Fruit fly (Drosophila melanogaster) whole organism, prepupa: ENCODE results near the gene CG14717.

Experiments
- Blimp-1 ChIP-seq: fragments of 200-800 bp; sonication (Bioruptor generic); optimal IDR thresholded peaks from 3 replicates; lab custom pipeline; 2017; ENCODE audit warnings: missing biosample characterization, missing genetic modification characterization, mild to moderate bottlenecking, moderate library complexity, missing genetic modification reagents
- CG10669 ChIP-seq: fragments of 200-800 bp; sonication (Bioruptor generic); optimal IDR thresholded peaks from 3 replicates; lab custom pipeline; 2018; ENCODE audit warnings: missing biosample characterization, mild to moderate bottlenecking, missing genetic modification characterization, moderate library complexity
- CG11762 ChIP-seq: fragments of 200-800 bp; sonication (Bioruptor generic); optimal IDR thresholded peaks from 3 replicates; lab custom pipeline; 2016; ENCODE audit warnings: missing biosample characterization, missing genetic modification characterization; ENCODE audit not compliant: insufficient read depth
- CG15336 ChIP-seq: fragments of 200-800 bp; sonication (Bioruptor generic); IDR thresholded peaks from 2 replicates; pipeline ENCODE4 v1.3.6; 2022; ENCODE audit warnings: missing biosample characterization, missing genetic modification characterization
- CG1621 ChIP-seq: fragments of 200-800 bp; sonication (Bioruptor generic); optimal IDR thresholded peaks from 3 replicates; lab custom pipeline; 2018; ENCODE audit warnings: missing biosample characterization, mild to moderate bottlenecking, missing genetic modification characterization
- CG16779 ChIP-seq: fragments of 200-800 bp; sonication (Bioruptor generic); optimal IDR thresholded peaks from 3 replicates; lab custom pipeline; 2017; ENCODE audit warnings: missing biosample characterization, mild to moderate bottlenecking, missing genetic modification characterization
- CG3032 ChIP-seq: fragments of 200-800 bp; optimal IDR thresholded peaks from 2 replicates; lab custom pipeline; 2019; ENCODE audit warnings: missing biosample characterization, mild to moderate bottlenecking, missing genetic modification characterization, moderate library complexity
- CG31627 ChIP-seq: fragments of 200-800 bp; sonication (Bioruptor generic); optimal IDR thresholded peaks from 3 replicates; lab custom pipeline; 2016; ENCODE audit warnings: missing biosample characterization, missing genetic modification characterization
- CG32006 ChIP-seq: fragments of 200-800 bp; sonication (Bioruptor generic); optimal IDR thresholded peaks from 3 replicates; lab custom pipeline; 2017; ENCODE audit warnings: missing biosample characterization, mild to moderate bottlenecking, missing genetic modification characterization
- CG34406 ChIP-seq: fragments of 200-800 bp; sonication (Bioruptor generic); optimal IDR thresholded peaks from 3 replicates; lab custom pipeline; 2016; ENCODE audit warnings: missing biosample characterization, missing genetic modification characterization
- CG3919 ChIP-seq: fragments of 200-800 bp; sonication (Bioruptor generic); optimal IDR thresholded peaks from 3 replicates; lab custom pipeline; 2016; ENCODE audit warnings: missing biosample characterization, missing genetic modification characterization
- CG6163 ChIP-seq: fragments of 200-800 bp; sonication (Bioruptor generic); IDR thresholded peaks from 3 replicates; pipeline ENCODE4 v1.3.6; 2022; ENCODE audit warnings: missing biosample characterization, missing genetic modification characterization
- CG6276 ChIP-seq: fragments of 200-800 bp; sonication (Bioruptor generic); optimal IDR thresholded peaks from 2 replicates; lab custom pipeline; 2017; ENCODE audit warnings: missing biosample characterization, mild to moderate bottlenecking, missing genetic modification characterization
- CG6808 ChIP-seq: fragments of 200-800 bp; sonication (Bioruptor generic); optimal IDR thresholded peaks from 3 replicates; lab custom pipeline; 2017; ENCODE audit warnings: missing biosample characterization, missing genetic modification characterization, mild to moderate bottlenecking, moderate library complexity, missing genetic modification reagents
- CG6854 ChIP-seq: fragments of 200-800 bp; sonication (Bioruptor generic); optimal IDR thresholded peaks from 2 replicates; lab custom pipeline; 2017; ENCODE audit warnings: missing biosample characterization, mild to moderate bottlenecking, missing genetic modification characterization
- CG7368 ChIP-seq: fragments of 200-800 bp; sonication (Bioruptor generic); optimal IDR thresholded peaks from 3 replicates; lab custom pipeline; 2016; ENCODE audit warnings: missing biosample characterization, missing genetic modification characterization
- CG8119 ChIP-seq: fragments of 200-800 bp; sonication (Bioruptor generic); IDR thresholded peaks from 3 replicates; pipeline ENCODE4 v1.3.6; 2022; ENCODE audit warnings: missing biosample characterization, missing genetic modification characterization
- CG8319 ChIP-seq: fragments of 200-800 bp; sonication (Bioruptor generic); optimal IDR thresholded peaks from 3 replicates; lab custom pipeline; 2016; ENCODE audit warnings: missing biosample characterization, missing genetic modification characterization
- CG8632 ChIP-seq: fragments of 200-800 bp; sonication (Bioruptor generic); optimal IDR thresholded peaks from 3 replicates; lab custom pipeline; 2016; ENCODE audit warnings: missing biosample characterization, missing genetic modification characterization
- CG9139 ChIP-seq: fragments of 200-800 bp; sonication (Bioruptor generic); optimal IDR thresholded peaks from 3 replicates; lab custom pipeline; 2017; ENCODE audit warnings: missing biosample characterization, mild to moderate bottlenecking, missing genetic modification characterization
- Eip78C ChIP-seq: fragments of 200-800 bp; sonication (Bioruptor generic); peaks from one replicate; lab custom pipeline; 2016; ENCODE audit warnings: missing biosample characterization, missing genetic modification characterization
- Eip93F ChIP-seq: fragments of 200-800 bp; sonication (Bioruptor generic); optimal IDR thresholded peaks from 2 replicates; lab custom pipeline; 2016; ENCODE audit warnings: missing biosample characterization, mild to moderate bottlenecking, missing genetic modification characterization
- Ets96B ChIP-seq: fragments of 200-800 bp; optimal IDR thresholded peaks from 2 replicates; lab custom pipeline; 2019; ENCODE audit warnings: missing biosample characterization, mild to moderate bottlenecking, missing genetic modification characterization, moderate library complexity
- Gug ChIP-seq: fragments of 200-800 bp; sonication (Bioruptor generic); IDR thresholded peaks from 2 replicates; pipeline ENCODE4 v1.3.6; 2022; ENCODE audit warnings: missing biosample characterization, missing genetic modification characterization
- Hr39 ChIP-seq: fragments of 200-800 bp; sonication (Bioruptor generic); optimal IDR thresholded peaks from 2 replicates; lab custom pipeline; 2016; ENCODE audit warnings: missing biosample characterization, missing genetic modification characterization
- Hr4 ChIP-seq: fragments of 200-800 bp; sonication (Bioruptor generic); optimal IDR thresholded peaks from 3 replicates; lab custom pipeline; 2016; ENCODE audit warnings: missing biosample characterization, missing genetic modification characterization
- Lpt ChIP-seq: fragments of 200-800 bp; sonication (Bioruptor generic); optimal IDR thresholded peaks from 3 replicates; lab custom pipeline; 2016; ENCODE audit warnings: missing biosample characterization, missing genetic modification characterization
- Met ChIP-seq: fragments of 200-800 bp; sonication (Bioruptor generic); optimal IDR thresholded peaks from 3 replicates; lab custom pipeline; 2016; ENCODE audit warnings: missing biosample characterization, missing genetic modification characterization
- Smox ChIP-seq: fragments of 200-800 bp; sonication (Bioruptor generic); optimal IDR thresholded peaks from 3 replicates; lab custom pipeline; 2016; ENCODE audit warnings: missing biosample characterization, missing genetic modification characterization
- Sox15 ChIP-seq: fragments of 200-800 bp; sonication (Bioruptor generic); optimal IDR thresholded peaks from 3 replicates; lab custom pipeline; 2016; ENCODE audit warnings: missing biosample characterization, missing genetic modification characterization
- achi ChIP-seq: fragments of 200-800 bp; sonication (Bioruptor generic); optimal IDR thresholded peaks from 3 replicates; lab custom pipeline; 2016; ENCODE audit warnings: missing biosample characterization, missing genetic modification characterization
- acj6 ChIP-seq: fragments of 200-800 bp; sonication (Bioruptor generic); optimal IDR thresholded peaks from 3 replicates; lab custom pipeline; 2016; ENCODE audit warnings: missing biosample characterization, missing genetic modification characterization
- dac ChIP-seq: fragments of 200-800 bp; sonication (Bioruptor generic); optimal IDR thresholded peaks from 2 replicates; lab custom pipeline; 2017; ENCODE audit warnings: missing biosample characterization, mild to moderate bottlenecking, missing genetic modification characterization
- dsx ChIP-seq: fragments of 200-800 bp; optimal IDR thresholded peaks from 3 replicates; lab custom pipeline; 2019; ENCODE audit warnings: missing biosample characterization, mild to moderate bottlenecking, missing genetic modification characterization, moderate library complexity; ENCODE audit not compliant: poor library complexity, severe bottlenecking
- eg ChIP-seq: fragments of 200-800 bp; sonication (Bioruptor generic); IDR thresholded peaks from 3 replicates; pipeline ENCODE4 v1.3.6; 2022; ENCODE audit warnings: missing biosample characterization, missing genetic modification characterization
- esn ChIP-seq: fragments of 200-800 bp; sonication (Bioruptor generic); optimal IDR thresholded peaks from 2 replicates; lab custom pipeline; 2016; ENCODE audit warnings: missing biosample characterization, mild to moderate bottlenecking, missing genetic modification characterization, moderate library complexity
- fkh ChIP-seq: fragments of 200-800 bp; sonication (Bioruptor generic); optimal IDR thresholded peaks from 3 replicates; lab custom pipeline; 2017; ENCODE audit warnings: missing biosample characterization, mild to moderate bottlenecking, missing genetic modification characterization, moderate library complexity
- lz ChIP-seq: fragments of 200-800 bp; sonication (Bioruptor generic); optimal IDR thresholded peaks from 3 replicates; lab custom pipeline; 2016; ENCODE audit warnings: missing biosample characterization, missing genetic modification characterization
- net ChIP-seq: fragments of 200-800 bp; sonication (Bioruptor generic); optimal IDR thresholded peaks from 3 replicates; lab custom pipeline; 2016; ENCODE audit warnings: missing biosample characterization, missing genetic modification characterization
- pdm3 ChIP-seq: fragments of 200-800 bp; sonication (Bioruptor generic); optimal IDR thresholded peaks from 3 replicates; lab custom pipeline; 2016; ENCODE audit warnings: missing biosample characterization, missing genetic modification characterization
- spab ChIP-seq: fragments of 200-800 bp; sonication (Bioruptor generic); optimal IDR thresholded peaks from 2 replicates; lab custom pipeline; 2017; ENCODE audit warnings: missing biosample characterization, mild to moderate bottlenecking, missing genetic modification characterization, missing genetic modification reagents
- ss ChIP-seq, 2 experiments: fragments of 200-800 bp; sonication (Bioruptor generic); optimal IDR thresholded peaks; 2 replicates in 1 of 2; 3 replicates in 1 of 2; lab custom pipeline; 2017 to 2018; ENCODE audit warnings: mild to moderate bottlenecking in 2 of 2, missing biosample characterization in 2 of 2, missing genetic modification characterization in 2 of 2, moderate library complexity in 1 of 2
- topi ChIP-seq: fragments of 200-800 bp; sonication (Bioruptor generic); optimal IDR thresholded peaks from 3 replicates; lab custom pipeline; 2016; ENCODE audit warnings: missing biosample characterization, missing genetic modification characterization
- vri ChIP-seq: fragments of 200-800 bp; sonication (Bioruptor generic); optimal IDR thresholded peaks from 3 replicates; lab custom pipeline; 2016; ENCODE audit warnings: missing biosample characterization, mild to moderate bottlenecking, missing genetic modification characterization

The CG14717 gene

dm6 chr3R:11657786-11658193, 38.5 kb upstream of the CG14717 start (continued):
- TF ChIP-seq CG1621 (tag; lab: Kevin White, UChicago): peak; percentile 73
- peak; percentile 10 for TF ChIP-seq Eip93F
- TF ChIP-seq Sox15 (GFP tag; lab: Kevin White, UChicago): peak; percentile 62
- peak; percentile 83 for TF ChIP-seq CG34406 (GFP tag; lab: Kevin White, UChicago)
- peak; percentile 81 for TF ChIP-seq CG31627 (GFP tag; lab: Kevin White, UChicago)
- peak; percentile 84 for TF ChIP-seq CG6808
- TF ChIP-seq CG8632 (GFP tag; lab: Kevin White, UChicago): peak; percentile 76
- TF ChIP-seq ss (GFP tag; optimal IDR thresholded peaks at IDR 0.05; lab: Kevin White, UChicago): peak; percentile 82 to 86
- TF ChIP-seq CG8119 (GFP tag; lab: Robert Waterston, UW): peak; percentile 67
- TF ChIP-seq dsx: peak; percentile 90
- TF ChIP-seq CG10669 (GFP tag; lab: Kevin White, UChicago): peak; percentile 88
- TF ChIP-seq Hr4: peak; percentile 60
- peak; percentile 85 for TF ChIP-seq Hr39 (GFP tag; lab: Kevin White, UChicago)
- peak; percentile 48 for TF ChIP-seq Blimp-1 (GFP tag; lab: Kevin White, UChicago)
- TF ChIP-seq CG7368 (GFP tag; lab: Kevin White, UChicago): peak; percentile 86
- peak; percentile 89 for TF ChIP-seq topi
- TF ChIP-seq CG11762 (GFP tag; lab: Kevin White, UChicago): peak; percentile 77
- peak; percentile 91 for TF ChIP-seq Met
- peak; percentile 91 for TF ChIP-seq CG3919 (GFP tag; lab: Kevin White, UChicago)
- peak; percentile 76 for TF ChIP-seq CG9139 (GFP tag; lab: Kevin White, UChicago)

DNA sequence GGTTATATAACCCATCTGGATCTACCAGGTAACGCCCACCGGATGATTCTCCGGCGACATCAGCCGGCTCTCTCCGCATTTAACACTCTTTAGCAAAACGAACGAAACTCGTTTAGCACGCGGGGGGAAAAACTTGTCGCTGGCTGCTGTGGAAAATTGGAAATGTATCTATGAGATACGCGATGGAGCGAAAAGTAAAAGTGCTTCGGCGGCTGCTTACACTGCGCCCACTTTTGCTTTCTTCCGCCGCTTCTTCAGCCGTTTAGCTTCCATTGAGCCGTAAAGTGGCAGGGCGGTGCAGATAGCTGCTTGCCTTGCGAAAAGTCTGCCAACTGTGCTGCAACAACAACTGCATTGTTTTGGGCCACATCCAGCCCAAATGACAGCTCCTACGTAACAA, 35.1 kb upstream of the CG14717 start:
- TF ChIP-seq vri (no peak), eg (GFP tag; lab: Robert Waterston, UW) (peak; percentile 8; the same call in 1 of the 3 replicates), CG6276 (GFP tag; lab: Kevin White, UChicago) (peak; percentile 14), achi (no peak), Eip78C (GFP tag; lab: Kevin White, UChicago) (no peak), CG15336 (GFP tag; lab: Robert Waterston, UW) (peak; percentile 30; the same call in 1 of the 2 replicates)

DNA sequence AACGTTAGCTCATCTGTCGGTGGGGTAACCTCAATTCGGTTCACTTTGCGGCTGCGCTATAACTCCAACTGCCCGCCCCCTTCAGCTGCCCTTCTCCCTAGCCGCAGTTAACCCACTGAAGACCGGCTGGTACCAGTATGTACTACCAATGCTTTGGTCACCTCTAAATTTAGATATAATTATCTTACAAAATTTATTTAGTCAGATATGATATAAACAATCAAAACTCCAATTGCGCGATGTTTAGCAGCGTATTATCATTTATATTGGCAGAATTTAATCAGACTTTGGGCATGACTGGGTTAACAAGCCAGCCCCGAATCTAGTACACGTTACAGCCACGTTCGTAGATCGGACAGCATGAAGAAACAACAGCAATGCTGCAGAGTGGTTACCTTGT, 34.6 kb upstream of the CG14717 start:
- TF ChIP-seq net (GFP tag; lab: Kevin White, UChicago) (peak; percentile 48), Ets96B (peak; percentile 43), CG16779 (tag; lab: Kevin White, UChicago) (no peak), fkh (no peak), CG8319 (GFP tag; lab: Kevin White, UChicago) (no peak), Hr4 (peak; percentile 60), CG6808 (peak; percentile 55), CG6276 (GFP tag; lab: Kevin White, UChicago) (peak; percentile 53), esn (GFP tag; lab: Kevin White, UChicago) (no peak), pdm3 (peak; percentile 59), CG9139 (GFP tag; lab: Kevin White, UChicago) (no peak), CG3032 (tag; lab: Kevin White, UChicago) (peak; percentile 53), Eip93F (no peak), CG31627 (GFP tag; lab: Kevin White, UChicago) (peak; percentile 11), eg (GFP tag; lab: Robert Waterston, UW) (peak; percentile 69; the same call in 2 of the 3 replicates), Lpt (peak; percentile 57), Gug (GFP tag; lab: Robert Waterston, UW) (peak; percentile 44), CG6163 (GFP tag; lab: Robert Waterston, UW) (peak; percentile 64; the same call in 2 of the 3 replicates), CG32006 (GFP tag; lab: Kevin White, UChicago) (peak; percentile 64), CG8119 (GFP tag; lab: Robert Waterston, UW) (peak; percentile 66; the same call in 2 of the 3 replicates), achi (peak; percentile 52), CG11762 (GFP tag; lab: Kevin White, UChicago) (no peak), CG7368 (GFP tag; lab: Kevin White, UChicago) (no peak), dac (GFP tag; lab: Kevin White, UChicago) (peak; percentile 9), lz (GFP tag; lab: Kevin White, UChicago) (peak; percentile 27), Hr39 (GFP tag; lab: Kevin White, UChicago) (no peak), Blimp-1 (GFP tag; lab: Kevin White, UChicago) (no peak), topi (peak; percentile 6), CG34406 (GFP tag; lab: Kevin White, UChicago) (peak; percentile 24), acj6 (GFP tag; lab: Kevin White, UChicago) (peak; percentile 39), Sox15 (GFP tag; lab: Kevin White, UChicago) (peak; percentile 11), Smox (GFP tag; lab: Kevin White, UChicago) (no peak), CG15336 (GFP tag; lab: Robert Waterston, UW) (peak; percentile 81), CG1621 (tag; lab: Kevin White, UChicago) (peak; percentile 21), CG8632 (GFP tag; lab: Kevin White, UChicago) (peak; percentile 10), CG6854 (GFP tag; lab: Kevin White, UChicago) (no peak), spab (peak; percentile 41)
